Worm (Caenorhabditis elegans): ENCODE measurements around the gene F53H1.3.
"Not testable (repeated sequence)": the region's sequence is repeated elsewhere in the genome, so short reads cannot be mapped to it uniquely, and the experiment has no call there.

Gene F53H1.3

ce11 chrIV:1298984-1299383, 30.0 kb upstream of the F53H1.3 start:
- TF ChIP-seq pros-1 (tag; optimal IDR thresholded peaks at IDR 0.05) (no peak), lim-6 (tag; optimal IDR thresholded peaks at IDR 0.05) (no peak), pha-4 (tag; optimal IDR thresholded peaks at IDR 0.05) (no peak), pat-9 (tag; optimal IDR thresholded peaks at IDR 0.05) (no peak), sdc-2 (tag; optimal IDR thresholded peaks at IDR 0.05) (no peak), fax-1 (tag; optimal IDR thresholded peaks at IDR 0.05) (no peak), ceh-31 (tag; optimal IDR thresholded peaks at IDR 0.05) (no peak), fkh-10 (GFP tag; optimal IDR thresholded peaks at IDR 0.05) (no peak), dve-1 (tag; optimal IDR thresholded peaks at IDR 0.05) (no peak), ceh-22 (tag; optimal IDR thresholded peaks at IDR 0.05) (no peak), C38D4.7 (GFP tag; optimal IDR thresholded peaks at IDR 0.05) (no peak), hlh-6 (tag; optimal IDR thresholded peaks at IDR 0.05) (no peak), hlh-13 (GFP tag; optimal IDR thresholded peaks at IDR 0.05) (no peak), ets-4 (tag; optimal IDR thresholded peaks at IDR 0.05) (no peak), fkh-6 (tag; optimal IDR thresholded peaks at IDR 0.05) (no peak), ama-1 (optimal IDR thresholded peaks at IDR 0.05) (no peak), tbx-7 (tag; optimal IDR thresholded peaks at IDR 0.05) (no peak), dmd-4 (tag; optimal IDR thresholded peaks at IDR 0.05; ENCODE audit: borderline replicate concordance) (no peak), sox-4 (tag; optimal IDR thresholded peaks at IDR 0.05) (no peak)

- TF ChIP-seq nfya-1 (tag; optimal IDR thresholded peaks at IDR 0.05) (peak; percentile 27), hlh-13 (GFP tag; optimal IDR thresholded peaks at IDR 0.05) (no peak)
Measured at ce11 chrIV:1309600-1310207, 19.3 kb upstream of the F53H1.3 start, which contains the start of the genes ddx-46 and F53H1.4. TSS of gene ddx-46 (minus strand) at chrIV:1309650. TSS of gene F53H1.4 (plus strand) at chrIV:1310166.

DNA sequence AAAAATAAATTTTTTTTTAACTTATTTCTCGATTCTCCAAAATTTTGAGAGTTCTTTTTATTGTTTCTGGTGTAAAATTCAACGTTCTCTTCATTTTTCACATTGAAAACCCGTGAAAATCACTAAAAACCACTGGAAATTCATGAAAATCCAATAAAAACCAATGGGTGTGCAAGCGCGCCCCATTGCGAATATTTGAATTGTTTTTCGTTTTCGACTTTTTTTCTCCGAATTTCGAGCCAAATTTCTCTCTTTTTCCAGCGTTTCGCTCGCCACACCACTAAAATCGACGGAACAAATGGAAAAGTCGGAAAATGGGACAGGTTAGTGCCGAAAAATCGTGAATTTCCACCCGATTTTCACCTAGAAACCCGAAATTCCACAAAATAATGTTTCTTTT, 18.6 kb upstream of the F53H1.3 start:
- TF ChIP-seq ceh-31 (tag; optimal IDR thresholded peaks at IDR 0.05) (no peak), hlh-15 (tag; optimal IDR thresholded peaks at IDR 0.05) (no peak), pha-4 (tag; optimal IDR thresholded peaks at IDR 0.05) (no peak), rnt-1 (tag; optimal IDR thresholded peaks at IDR 0.05) (no peak), ceh-30 (tag; optimal IDR thresholded peaks at IDR 0.05) (no peak), fkh-10 (GFP tag; optimal IDR thresholded peaks at IDR 0.05) (no peak), unc-55 (GFP tag; optimal IDR thresholded peaks at IDR 0.05) (no peak), pax-1 (tag; optimal IDR thresholded peaks at IDR 0.05) (no peak), pha-2 (tag; optimal IDR thresholded peaks at IDR 0.05) (no peak)

- not testable (repeated sequence) for TF ChIP-seq ceh-9, npax-4, sox-4 (tag; optimal IDR thresholded peaks at IDR 0.05)
Measured at ce11 chrIV:1340788-1341187, 11.8 kb downstream of the F53H1.3 start, which contains the start of gene F58F6.6. TSS of gene F58F6.6 (plus strand) at chrIV:1341088.

DNA sequence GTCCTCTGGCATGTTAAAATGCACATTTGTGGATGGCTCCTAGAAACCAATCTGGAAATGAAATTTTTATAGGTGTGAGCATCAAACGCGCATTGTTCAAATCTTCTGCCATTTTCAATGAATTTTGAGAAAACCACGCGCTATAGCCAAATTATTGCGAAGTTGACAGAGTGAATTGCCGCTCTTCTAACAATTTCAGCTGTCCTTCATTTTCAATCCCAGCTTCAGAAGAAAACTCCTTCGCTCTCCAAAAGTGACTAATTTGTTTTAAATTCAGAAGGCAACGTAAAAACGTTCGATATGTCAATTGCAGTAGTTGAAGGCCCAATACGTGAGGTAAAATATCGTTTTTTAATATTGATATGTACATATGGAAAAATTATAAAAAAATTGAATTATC, 14.4 kb downstream of the F53H1.3 start, which contains the start of gene F58F6.5:
F58F6.5 (plus strand) TSS at position 301 of the 400 bp plus-strand sequence.
- TF ChIP-seq pha-4 (tag; optimal IDR thresholded peaks at IDR 0.05); pqm-1 (tag; optimal IDR thresholded peaks at IDR 0.05); hlh-13 (GFP tag; optimal IDR thresholded peaks at IDR 0.05): not testable (repeated sequence)

- TF ChIP-seq ets-4 (tag; optimal IDR thresholded peaks at IDR 0.05) (peak; percentile 51), C08G9.2 (tag; optimal IDR thresholded peaks at IDR 0.05) (peak; percentile 73), ceh-2 (tag; optimal IDR thresholded peaks at IDR 0.05) (peak; percentile 55), zip-5 (tag; optimal IDR thresholded peaks at IDR 0.05) (peak; percentile 15), gmeb-2 (tag; optimal IDR thresholded peaks at IDR 0.05) (no peak), ceh-31 (tag; optimal IDR thresholded peaks at IDR 0.05) (peak; percentile 61), pqm-1 (tag; optimal IDR thresholded peaks at IDR 0.05) (no peak), tbx-2 (tag; optimal IDR thresholded peaks at IDR 0.05) (peak; percentile 19), madf-2 (tag; optimal IDR thresholded peaks at IDR 0.05) (no peak), fkh-6 (tag; optimal IDR thresholded peaks at IDR 0.05) (no peak)
Measured at ce11 chrIV:1346981-1347380, 18.0 kb downstream of the F53H1.3 start, which contains the start of gene rfc-2. TSS of gene rfc-2 (plus strand) at chrIV:1347314.

Measured in whole organism, late embryonic.